Fruit fly (Drosophila melanogaster): ENCODE results near the gene CG45071.
A peak's percentile ranks its signal among the peaks of the same experiment; 100 is the strongest.

The CG45071 gene

dm6 chr3L:15098659-15099512 lies 6.8 kb upstream of the CG45071 start (continued):
- TF ChIP-seq CG5953 (GFP tag; IDR thresholded peaks at IDR 0.05) (peak; percentile 63; the same call in 1 of the 2 replicates), ewg (GFP tag; optimal IDR thresholded peaks at IDR 0.05) (peak; percentile 55), cg (GFP tag; optimal IDR thresholded peaks at IDR 0.05) (no peak), CG10366 (GFP tag; IDR thresholded peaks at IDR 0.05) (peak; percentile 64), da (GFP tag; optimal IDR thresholded peaks at IDR 0.05) (no peak), so (GFP tag; IDR thresholded peaks at IDR 0.05) (no peak), nerfin-1 (tag; optimal IDR thresholded peaks at IDR 0.05) (peak; percentile 91), lmd (GFP tag; IDR thresholded peaks at IDR 0.05) (peak; percentile 86), ap (GFP tag; IDR thresholded peaks at IDR 0.05) (peak; percentile 79), CG4424 (GFP tag; optimal IDR thresholded peaks at IDR 0.05) (peak; percentile 86), tin (GFP tag; optimal IDR thresholded peaks at IDR 0.05) (peak; percentile 68), CG3995 (GFP tag; optimal IDR thresholded peaks at IDR 0.05) (no peak), sens (GFP tag) (peak; percentile 92), CG9727 (GFP tag; optimal IDR thresholded peaks at IDR 0.05) (peak; percentile 88), Vsx1 (GFP tag; optimal IDR thresholded peaks at IDR 0.05) (peak; percentile 86), CG2129 (GFP tag; IDR thresholded peaks at IDR 0.05; ENCODE audit: partially characterized antibody) (no peak), CG13296 (GFP tag; optimal IDR thresholded peaks at IDR 0.05) (peak; percentile 95), zfh2 (GFP tag; optimal IDR thresholded peaks at IDR 0.05) (no peak), CG2199 (GFP tag; IDR thresholded peaks at IDR 0.05) (0 out of 3 replicates have a peak, but pooled peaks have one; percentile 35), NfI (GFP tag; optimal IDR thresholded peaks at IDR 0.05) (peak; percentile 51), cato (GFP tag; optimal IDR thresholded peaks at IDR 0.05; ENCODE audit: borderline replicate concordance) (peak; percentile 56), Myb (GFP tag; optimal IDR thresholded peaks at IDR 0.05) (no peak), Dfd (GFP tag; optimal IDR thresholded peaks at IDR 0.05) (no peak), crol (GFP tag; IDR thresholded peaks at IDR 0.05) (no peak; the same call in 1 of the 2 replicates), CG18262 (tag; optimal IDR thresholded peaks at IDR 0.05) (peak; percentile 97), ara (GFP tag; IDR thresholded peaks at IDR 0.05) (peak; percentile 69), Dek (tag; optimal IDR thresholded peaks at IDR 0.05) (peak; percentile 88), CG4282 (GFP tag; optimal IDR thresholded peaks at IDR 0.05) (no peak), CG32767 (GFP tag; IDR thresholded peaks at IDR 0.05) (peak; percentile 87), B-H2 (GFP tag; optimal IDR thresholded peaks at IDR 0.05) (no peak), unc-4 (GFP tag; IDR thresholded peaks at IDR 0.05; ENCODE audit: partially characterized antibody) (no peak), p53 (GFP tag; optimal IDR thresholded peaks at IDR 0.05) (peak; percentile 13), CG10274 (GFP tag; optimal IDR thresholded peaks at IDR 0.05) (peak; percentile 31), bowl (GFP tag; IDR thresholded peaks at IDR 0.05) (no peak), CG9609 (GFP tag; optimal IDR thresholded peaks at IDR 0.05) (peak; percentile 3), ssp (GFP tag; IDR thresholded peaks at IDR 0.05) (peak; percentile 60), slp2 (GFP tag; optimal IDR thresholded peaks at IDR 0.05) (no peak), Neu2 (GFP tag; optimal IDR thresholded peaks at IDR 0.05; ENCODE audit: borderline replicate concordance) (no peak), CG6272 (GFP tag; IDR thresholded peaks at IDR 0.05) (peak; percentile 36; the same call in 1 of the 2 replicates), CG3065 (GFP tag; optimal IDR thresholded peaks at IDR 0.05) (peak; percentile 24), pnt (GFP tag; optimal IDR thresholded peaks at IDR 0.05) (peak; percentile 38), Taf1 (GFP tag; IDR thresholded peaks at IDR 0.05) (no peak), CG8388 (GFP tag; optimal IDR thresholded peaks at IDR 0.05) (peak; percentile 95), sc (optimal IDR thresholded peaks at IDR 0.05) (no peak), sc (GFP tag; optimal IDR thresholded peaks at IDR 0.05) (peak; percentile 77), CG4707 (GFP tag; optimal IDR thresholded peaks at IDR 0.05) (peak; percentile 34), Fer2 (tag; optimal IDR thresholded peaks at IDR 0.05) (peak; percentile 77), zfh1 (GFP tag; IDR thresholded peaks at IDR 0.05) (peak; percentile 90), CG16863 (GFP tag; optimal IDR thresholded peaks at IDR 0.05) (no peak), h (optimal IDR thresholded peaks at IDR 0.05) (no peak)

Data from whole organism, embryonic.